Fruit fly (Drosophila melanogaster) Kc167 (cell line): ENCODE data around the gene CG7945.

Experiments
- Sin3A ChIP-seq: fragments of >200 bp; optimal IDR thresholded peaks from 2 replicates; lab custom pipeline; 2018; ENCODE audit warnings: missing external identifiers
- insv ChIP-seq: fragments of >200 bp; optimal IDR thresholded peaks from 3 replicates; lab custom pipeline; 2018; ENCODE audit warnings: missing external identifiers
- psq ChIP-seq: fragments of >200 bp; optimal IDR thresholded peaks from 2 replicates; lab custom pipeline; 2017; ENCODE audit warnings: missing external identifiers

- TF ChIP-seq Sin3A (no peak), psq (lab: Kevin White, UChicago) (no peak), insv (lab: Kevin White, UChicago) (no peak)
Measured at dm6 chr3L:15543467-15543866, 19.5 kb upstream of the CG7945 start.
